Fruit fly (Drosophila melanogaster) whole organism, embryonic: ENCODE results near the gene CG32767.
A peak's percentile ranks its signal among the peaks of the same experiment; 100 is the strongest.

Source experiments
- Aef1 ChIP-seq: fragments of 200-800 bp; sonication (Bioruptor generic); IDR thresholded peaks from 3 replicates; pipeline ENCODE4 v1.3.6; 2022; ENCODE audit warnings: missing biosample characterization, missing genetic modification characterization
- B-H2 ChIP-seq: fragments of 200-800 bp; sonication (Bioruptor generic); optimal IDR thresholded peaks from 2 replicates; lab custom pipeline; 2018; ENCODE audit warnings: missing biosample characterization, mild to moderate bottlenecking, missing genetic modification characterization
- Blimp-1 ChIP-seq: fragments of 200-800 bp; sonication (Bioruptor generic); optimal IDR thresholded peaks from 3 replicates; lab custom pipeline; 2018; ENCODE audit warnings: missing biosample characterization, missing genetic modification characterization, mild to moderate bottlenecking, moderate library complexity, missing genetic modification reagents
- CG11093 ChIP-seq: fragments of 200-800 bp; sonication (Bioruptor generic); IDR thresholded peaks from 3 replicates; pipeline ENCODE4 v1.3.6; 2022; ENCODE audit warnings: missing biosample characterization, missing genetic modification characterization
- CG12236 ChIP-seq: fragments of 200-800 bp; sonication (Bioruptor generic); optimal IDR thresholded peaks from 2 replicates; lab custom pipeline; 2016; ENCODE audit warnings: missing biosample characterization, missing genetic modification characterization
- CG16863 ChIP-seq: fragments of 200-800 bp; sonication (Bioruptor generic); optimal IDR thresholded peaks from 3 replicates; lab custom pipeline; 2016; ENCODE audit warnings: missing biosample characterization, missing genetic modification characterization
- CG17359 ChIP-seq: fragments of 200-800 bp; sonication (Bioruptor generic); optimal IDR thresholded peaks from 3 replicates; lab custom pipeline; 2018; ENCODE audit warnings: missing biosample characterization, mild to moderate bottlenecking, missing genetic modification characterization, moderate library complexity
- CG17361 ChIP-seq: fragments of 200-800 bp; sonication (Bioruptor generic); IDR thresholded peaks from 3 replicates; pipeline ENCODE4 v1.3.6; 2022; ENCODE audit warnings: missing biosample characterization, missing genetic modification characterization
- CG17612 ChIP-seq: fragments of 200-800 bp; sonication (Bioruptor generic); IDR thresholded peaks from 2 replicates; pipeline ENCODE4 v1.3.6; 2022; ENCODE audit warnings: missing biosample characterization, missing genetic modification characterization
- CG18262 ChIP-seq: fragments of 200-800 bp; optimal IDR thresholded peaks from 3 replicates; lab custom pipeline; 2019; ENCODE audit warnings: missing biosample characterization, mild to moderate bottlenecking, missing genetic modification characterization, moderate library complexity
- CG18619 ChIP-seq: fragments of 200-800 bp; sonication (Bioruptor generic); optimal IDR thresholded peaks from 3 replicates; lab custom pipeline; 2017; ENCODE audit warnings: missing biosample characterization, mild to moderate bottlenecking, missing genetic modification characterization
- CG2712 ChIP-seq: fragments of 200-800 bp; optimal IDR thresholded peaks from 3 replicates; lab custom pipeline; 2019; ENCODE audit warnings: missing biosample characterization, mild to moderate bottlenecking, missing genetic modification characterization, moderate library complexity
- CG33557 ChIP-seq: fragments of 200-800 bp; sonication (Bioruptor generic); optimal IDR thresholded peaks from 2 replicates; lab custom pipeline; 2019; ENCODE audit warnings: missing biosample characterization, mild to moderate bottlenecking, missing genetic modification characterization, moderate library complexity
- CG3847 ChIP-seq: fragments of 200-800 bp; sonication (Bioruptor generic); IDR thresholded peaks from 2 replicates; pipeline ENCODE4 v1.3.6; 2022; ENCODE audit warnings: missing biosample characterization, missing genetic modification characterization
- CG6765 ChIP-seq: fragments of 200-800 bp; sonication (Bioruptor generic); optimal IDR thresholded peaks from 3 replicates; lab custom pipeline; 2017; ENCODE audit warnings: missing biosample characterization, mild to moderate bottlenecking, missing genetic modification characterization
- CG6813 ChIP-seq: fragments of 200-800 bp; sonication (Bioruptor generic); optimal IDR thresholded peaks from 2 replicates; lab custom pipeline; 2017; ENCODE audit warnings: missing biosample characterization, missing genetic modification characterization, mild to moderate bottlenecking, moderate library complexity, missing genetic modification reagents
- CG7372 ChIP-seq: fragments of 200-800 bp; sonication (Bioruptor generic); IDR thresholded peaks from 2 replicates; pipeline ENCODE4 v1.3.6; 2022; ENCODE audit warnings: missing biosample characterization, missing genetic modification characterization
- CG7745 ChIP-seq: fragments of 200-800 bp; sonication (Bioruptor generic); optimal IDR thresholded peaks from 2 replicates; lab custom pipeline; 2018; ENCODE audit warnings: missing biosample characterization, mild to moderate bottlenecking, missing genetic modification characterization, moderate library complexity
- CG8359 ChIP-seq: fragments of 200-800 bp; sonication (Bioruptor generic); optimal IDR thresholded peaks from 2 replicates; lab custom pipeline; 2017; ENCODE audit warnings: missing biosample characterization, mild to moderate bottlenecking, missing genetic modification characterization, borderline replicate concordance
- CG9817 ChIP-seq: fragments of 200-800 bp; sonication (Bioruptor generic); optimal IDR thresholded peaks from 2 replicates; lab custom pipeline; 2018; ENCODE audit warnings: missing biosample characterization, mild to moderate bottlenecking, missing genetic modification characterization, moderate library complexity
- CTCF ChIP-seq: fragments of 200-800 bp; sonication (Bioruptor generic); optimal IDR thresholded peaks from 2 replicates; lab custom pipeline; 2017; ENCODE audit warnings: missing biosample characterization, mild to moderate bottlenecking, missing genetic modification characterization, moderate library complexity
- Deaf1 ChIP-seq: fragments of 200-800 bp; optimal IDR thresholded peaks from 3 replicates; lab custom pipeline; 2019; ENCODE audit warnings: missing biosample characterization, mild to moderate bottlenecking, missing genetic modification characterization, moderate library complexity
- Doc3 ChIP-seq: fragments of 200-800 bp; sonication (Bioruptor generic); IDR thresholded peaks from 3 replicates; pipeline ENCODE4 v1.3.6; 2022; ENCODE audit warnings: missing biosample characterization, missing genetic modification characterization; ENCODE audit not compliant: partially characterized antibody
- Hr3 ChIP-seq: fragments of 200-800 bp; sonication (Bioruptor generic); optimal IDR thresholded peaks from 3 replicates; lab custom pipeline; 2016; ENCODE audit warnings: missing biosample characterization, missing genetic modification characterization
- MBD-R2 ChIP-seq: fragments of 200-800 bp; sonication (Bioruptor generic); IDR thresholded peaks from 2 replicates; pipeline ENCODE4 v1.3.6; 2022; ENCODE audit warnings: missing biosample characterization, missing genetic modification characterization
- Mrtf ChIP-seq: fragments of 200-800 bp; sonication (Bioruptor generic); IDR thresholded peaks from 3 replicates; pipeline ENCODE4 v1.3.6; 2022; ENCODE audit warnings: missing biosample characterization, missing genetic modification characterization
- Opbp ChIP-seq: fragments of 200-800 bp; sonication (Bioruptor generic); IDR thresholded peaks from 3 replicates; pipeline ENCODE4 v1.3.6; 2022; ENCODE audit warnings: missing biosample characterization, missing genetic modification characterization; ENCODE audit not compliant: partially characterized antibody
- Side ChIP-seq: fragments of 200-800 bp; sonication (Bioruptor generic); optimal IDR thresholded peaks from 2 replicates; lab custom pipeline; 2016; ENCODE audit warnings: missing biosample characterization, missing genetic modification characterization
- al ChIP-seq: fragments of 200-800 bp; sonication (Bioruptor generic); IDR thresholded peaks from 2 replicates; pipeline ENCODE4 v1.3.6; 2022; ENCODE audit warnings: missing biosample characterization, missing genetic modification characterization
- bcd ChIP-seq: fragments of 200-800 bp; sonication (Bioruptor generic); optimal IDR thresholded peaks from 2 replicates; lab custom pipeline; 2017; ENCODE audit warnings: missing biosample characterization, mild to moderate bottlenecking, missing genetic modification characterization
- bowl ChIP-seq: fragments of 200-800 bp; sonication (Bioruptor generic); IDR thresholded peaks from 2 replicates; pipeline ENCODE4 v1.3.6; 2022; ENCODE audit warnings: missing biosample characterization, missing genetic modification characterization
- chif ChIP-seq, 2 experiments: fragments of 200-800 bp; sonication (Bioruptor generic); optimal IDR thresholded peaks; 3 replicates each; lab custom pipeline; 2016; ENCODE audit warnings: missing biosample characterization in 2 of 2, missing genetic modification characterization in 2 of 2
- chinmo ChIP-seq: fragments of 200-800 bp; sonication (Bioruptor generic); IDR thresholded peaks from 4 replicates; pipeline ENCODE4 v1.3.6; 2022; ENCODE audit warnings: missing biosample characterization, missing genetic modification characterization; ENCODE audit not compliant: partially characterized antibody
- emc ChIP-seq: fragments of 200-800 bp; sonication (Bioruptor generic); optimal IDR thresholded peaks from 2 replicates; lab custom pipeline; 2016; ENCODE audit warnings: missing biosample characterization, missing genetic modification characterization
- jumu ChIP-seq: fragments of 200-800 bp; sonication (Bioruptor generic); optimal IDR thresholded peaks from 3 replicates; lab custom pipeline; 2016; ENCODE audit warnings: missing biosample characterization, missing genetic modification characterization
- lbe ChIP-seq: fragments of 200-800 bp; sonication (Bioruptor generic); optimal IDR thresholded peaks from 2 replicates; lab custom pipeline; 2016; ENCODE audit warnings: missing biosample characterization, mild to moderate bottlenecking, missing genetic modification characterization
- mam ChIP-seq: fragments of 200-800 bp; sonication (Bioruptor generic); optimal IDR thresholded peaks from 3 replicates; lab custom pipeline; 2016; ENCODE audit warnings: missing biosample characterization, missing genetic modification characterization
- mirr ChIP-seq: fragments of 200-800 bp; sonication (Bioruptor generic); optimal IDR thresholded peaks from 3 replicates; lab custom pipeline; 2018; ENCODE audit warnings: missing biosample characterization, mild to moderate bottlenecking, missing genetic modification characterization
- nmo ChIP-seq: fragments of 200-800 bp; sonication (Bioruptor generic); optimal IDR thresholded peaks from 2 replicates; lab custom pipeline; 2018; ENCODE audit warnings: missing biosample characterization, mild to moderate bottlenecking, missing genetic modification characterization, moderate library complexity
- otp ChIP-seq: fragments of 200-800 bp; sonication (Bioruptor generic); IDR thresholded peaks from 3 replicates; pipeline ENCODE4, ENCODE4 v1.3.6; 2022; ENCODE audit warnings: missing biosample characterization, missing genetic modification characterization
- pan ChIP-seq, 4 experiments: fragments of >200 bp in 3 of 4; fragments of 200-800 bp in 1 of 4; sonication (Bioruptor generic) in 1 of 4; optimal IDR thresholded peaks in 3 of 4; IDR thresholded peaks in 1 of 4; 2 replicates each; pipeline versions ENCODE4 v1.3.6 to Lab custom; 2017 to 2022; ENCODE audit warnings: missing biosample characterization in 2 of 4, missing genetic modification characterization in 2 of 4, mixed read lengths in 1 of 4
- peb ChIP-seq: fragments of 200-800 bp; sonication (Bioruptor generic); IDR thresholded peaks from 2 replicates; pipeline ENCODE4 v1.3.6; 2022; ENCODE audit warnings: missing biosample characterization, missing genetic modification characterization
- phol ChIP-seq: fragments of 200-800 bp; sonication (Bioruptor generic); optimal IDR thresholded peaks from 3 replicates; lab custom pipeline; 2018; ENCODE audit warnings: missing biosample characterization, mild to moderate bottlenecking, missing genetic modification characterization, moderate library complexity
- pros ChIP-seq: fragments of 200-800 bp; sonication (Bioruptor generic); optimal IDR thresholded peaks from 3 replicates; lab custom pipeline; 2019; ENCODE audit warnings: missing biosample characterization, mild to moderate bottlenecking, missing genetic modification characterization, moderate library complexity
- ro ChIP-seq: fragments of 200-800 bp; sonication (Bioruptor generic); IDR thresholded peaks from 2 replicates; pipeline ENCODE4 v1.3.6; 2022; ENCODE audit warnings: missing biosample characterization, missing genetic modification characterization
- salm ChIP-seq: fragments of 200-800 bp; sonication (Bioruptor generic); optimal IDR thresholded peaks from 2 replicates; lab custom pipeline; 2018; ENCODE audit warnings: missing biosample characterization, mild to moderate bottlenecking, missing genetic modification characterization
- sna ChIP-seq: fragments of 200-800 bp; sonication (Bioruptor generic); IDR thresholded peaks from 2 replicates; pipeline ENCODE4 v1.3.6; 2022; ENCODE audit warnings: missing biosample characterization, missing genetic modification characterization; ENCODE audit not compliant: partially characterized antibody
- tll ChIP-seq, 2 experiments: fragments of 200-800 bp in 1 of 2; fragments of >200 bp in 1 of 2; sonication (Bioruptor generic) in 1 of 2; optimal IDR thresholded peaks; 2 replicates each; lab custom pipeline; 2017 to 2019; ENCODE audit warnings: missing biosample characterization in 2 of 2, missing genetic modification characterization in 2 of 2, mild to moderate bottlenecking in 1 of 2, moderate library complexity in 1 of 2
- trh ChIP-seq: fragments of 200-800 bp; sonication (Bioruptor generic); optimal IDR thresholded peaks from 2 replicates; lab custom pipeline; 2016; ENCODE audit warnings: missing biosample characterization, missing genetic modification characterization
- usp ChIP-seq: fragments of >200 bp; optimal IDR thresholded peaks from 2 replicates; lab custom pipeline; 2017; ENCODE audit warnings: missing biosample characterization, missing genetic modification characterization

Gene CG32767

DNA sequence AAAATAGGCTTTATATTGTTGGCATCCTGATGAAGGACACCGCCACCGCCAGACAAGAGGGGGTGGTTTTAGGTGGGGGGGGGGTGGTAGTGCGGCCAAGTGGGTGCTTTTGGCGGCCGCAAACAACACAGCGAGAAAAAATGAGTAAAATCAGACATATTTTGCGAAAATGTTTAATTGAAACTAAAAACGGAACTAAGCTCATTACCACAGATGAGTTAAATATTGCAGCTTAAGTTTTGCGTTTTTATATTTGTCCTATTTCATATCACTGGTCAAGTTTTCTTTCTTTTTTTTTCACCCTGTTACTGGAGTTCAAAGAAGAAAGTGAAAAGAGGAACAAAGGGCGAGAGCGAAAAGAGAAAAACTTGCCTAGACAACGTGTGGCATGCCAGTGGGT lies 9.4 kb upstream of the CG32767 start (continued):
- TF ChIP-seq Deaf1 (tag; lab: Kevin White, UChicago) (peak; percentile 20), Aef1 (GFP tag; lab: Robert Waterston, UW) (peak; percentile 66; the same call in 2 of the 3 replicates), Doc3 (GFP tag; lab: Robert Waterston, UW) (no peak), B-H2 (no peak), peb (GFP tag; lab: Robert Waterston, UW) (peak; percentile 32; the same call in 1 of the 2 replicates), al (peak; percentile 24; the same call in 1 of the 2 replicates), CG17359 (tag; lab: Kevin White, UChicago) (peak; percentile 80), CG18262 (tag; lab: Kevin White, UChicago) (peak; percentile 70), MBD-R2 (GFP tag; lab: Robert Waterston, UW) (peak; percentile 43; the same call in 1 of the 2 replicates), salm (tag; lab: Kevin White, UChicago) (peak; percentile 40), CG7745 (no peak), chinmo (no peak), Blimp-1 (GFP tag; lab: Kevin White, UChicago) (peak; percentile 81), tll (GFP tag; optimal IDR thresholded peaks at IDR 0.05; lab: Kevin White, UChicago) (no peak), trh (GFP tag; lab: Kevin White, UChicago) (no peak), CG7372 (GFP tag; lab: Robert Waterston, UW) (peak; percentile 54; the same call in 1 of the 2 replicates), phol (peak; percentile 69), pros (GFP tag; lab: Kevin White, UChicago) (no peak), bowl (GFP tag; lab: Robert Waterston, UW) (no peak), CG8359 (GFP tag; lab: Kevin White, UChicago) (peak; percentile 44), Hr3 (GFP tag; lab: Kevin White, UChicago) (peak; percentile 42), Mrtf (GFP tag; lab: Robert Waterston, UW) (0 out of 3 replicates have a peak, but pooled peaks have one; percentile 53), CG6813 (GFP tag; lab: Kevin White, UChicago) (peak; percentile 71), CG2712 (tag; lab: Kevin White, UChicago) (peak; percentile 65), emc (GFP tag; lab: Kevin White, UChicago) (peak; percentile 22), nmo (peak; percentile 71), ro (GFP tag; lab: Robert Waterston, UW) (no peak), CG18619 (GFP tag; lab: Kevin White, UChicago) (peak; percentile 68), CG17612 (no peak), lbe (no peak), CG16863 (peak; percentile 57), CG17361 (GFP tag; lab: Robert Waterston, UW) (peak; percentile 66; the same call in 2 of the 3 replicates), CG33557 (GFP tag; lab: Kevin White, UChicago) (no peak), Opbp (no peak), CG9817 (tag; lab: Kevin White, UChicago) (peak; percentile 62), chif (GFP tag; optimal IDR thresholded peaks at IDR 0.05; lab: Kevin White, UChicago) (peak; percentile 54 to 64), CTCF (GFP tag; lab: Kevin White, UChicago) (no peak), Side (GFP tag; lab: Kevin White, UChicago) (peak; percentile 63), jumu (GFP tag; lab: Kevin White, UChicago) (peak; percentile 54), CG12236 (GFP tag; lab: Kevin White, UChicago) (no peak), bcd (GFP tag; lab: Kevin White, UChicago) (peak; percentile 69), CG3847 (GFP tag; lab: Robert Waterston, UW) (no peak), usp (GFP tag; lab: Kevin White, UChicago) (no peak), mam (peak; percentile 61), mirr (GFP tag; lab: Kevin White, UChicago) (no peak), CG6765 (GFP tag; lab: Kevin White, UChicago) (peak; percentile 34), pan (optimal IDR thresholded peaks at IDR 0.05; lab: Kevin White, UChicago) (no peak), pan (GFP tag; optimal IDR thresholded peaks at IDR 0.05 in 1 of 2, IDR thresholded peaks at IDR 0.05 in 1 of 2) (peak in 1 of 2 experiments; percentile 75), sna (GFP tag; lab: Robert Waterston, UW) (no peak), otp (GFP tag; lab: Robert Waterston, UW) (peak; percentile 59; the same call in 1 of the 3 replicates), CG11093 (0 out of 3 replicates have a peak, but pooled peaks have one; percentile 29)
